Worm (Caenorhabditis elegans): ENCODE data around the gene ZK1321.4.

Gene ZK1321.4

ce11 chrII:9769797-9770520, 3.8 kb downstream of the ZK1321.4 start, which contains the start of gene aqp-10 (continued):
- TF ChIP-seq him-1 (tag; optimal IDR thresholded peaks at IDR 0.05) (no peak), lin-54 (GFP tag; optimal IDR thresholded peaks at IDR 0.05) (peak; percentile 37), K11D2.4 (GFP tag; IDR thresholded peaks at IDR 0.05) (no peak), cebp-1 (GFP tag; IDR thresholded peaks at IDR 0.05) (no peak), cebp-1 (tag; optimal IDR thresholded peaks at IDR 0.05) (peak; percentile 60), F39B2.1 (GFP tag; IDR thresholded peaks at IDR 0.05) (no peak), repo-1 (tag; optimal IDR thresholded peaks at IDR 0.05) (peak; percentile 67), B0336.3 (GFP tag; IDR thresholded peaks at IDR 0.05) (0 out of 2 replicates have a peak, but pooled peaks have one; percentile 30), snpc-4 (GFP tag; optimal IDR thresholded peaks at IDR 0.05) (no peak), snpc-4 (tag; optimal IDR thresholded peaks at IDR 0.05) (peak in 2 of 4 experiments; percentile 34 to 47), ztf-25 (GFP tag; IDR thresholded peaks at IDR 0.05) (no peak), mcd-1 (GFP tag; IDR thresholded peaks at IDR 0.05) (0 out of 2 replicates have a peak, but pooled peaks have one; percentile 26), dpff-1 (tag; optimal IDR thresholded peaks at IDR 0.05) (no peak), nhr-27 (tag; optimal IDR thresholded peaks at IDR 0.05) (no peak), cebp-2 (GFP tag; IDR thresholded peaks at IDR 0.05) (no peak), hsf-1 (GFP tag; IDR thresholded peaks at IDR 0.05) (no peak), nfyb-1 (GFP tag; IDR thresholded peaks at IDR 0.05) (0 out of 2 replicates have a peak, but pooled peaks have one; percentile 41), aptf-3 (GFP tag; IDR thresholded peaks at IDR 0.05) (no peak)

DNA sequence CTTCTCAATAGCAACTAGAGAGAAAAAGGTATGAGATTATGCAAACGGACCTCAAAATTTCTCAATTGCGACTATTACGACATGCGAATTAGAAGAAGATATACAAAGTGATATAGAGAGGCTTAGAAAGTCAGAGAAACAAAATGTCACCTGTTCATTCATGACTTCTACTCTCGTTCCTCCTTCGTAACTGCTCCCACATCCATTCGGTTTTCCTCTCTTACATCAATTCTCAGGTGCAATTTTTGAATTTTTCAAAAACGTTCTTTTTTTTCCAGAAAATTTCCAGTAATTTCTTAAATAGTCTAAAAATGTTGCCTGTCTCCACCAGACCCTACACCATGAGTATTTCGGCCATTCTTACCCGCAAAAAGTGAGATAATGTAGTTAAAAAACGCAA, 9.0 kb downstream of the ZK1321.4 start:
- no peak for TF ChIP-seq nfya-2 (GFP tag; IDR thresholded peaks at IDR 0.05)
- TF ChIP-seq rec-8 (tag; optimal IDR thresholded peaks at IDR 0.05) = no peak
- no peak for TF ChIP-seq sdz-38 (tag; optimal IDR thresholded peaks at IDR 0.05)
- TF ChIP-seq lin-54 (GFP tag; optimal IDR thresholded peaks at IDR 0.05) = no peak
- TF ChIP-seq B0261.1 (tag; optimal IDR thresholded peaks at IDR 0.05) = no peak
- no peak for TF ChIP-seq Y56A3A.18 (GFP tag; IDR thresholded peaks at IDR 0.05)
- no peak for TF ChIP-seq madf-8 (GFP tag; conservative IDR thresholded peaks at IDR 0.05)
- TF ChIP-seq F10E7.11 (tag; optimal IDR thresholded peaks at IDR 0.05) = no peak
- TF ChIP-seq snpc-3.4 (tag; optimal IDR thresholded peaks at IDR 0.05) = no peak
- no peak for TF ChIP-seq F57A8.1 (GFP tag; optimal IDR thresholded peaks at IDR 0.05)
- TF ChIP-seq zfh-2 (GFP tag; conservative IDR thresholded peaks at IDR 0.05) = no peak

DNA sequence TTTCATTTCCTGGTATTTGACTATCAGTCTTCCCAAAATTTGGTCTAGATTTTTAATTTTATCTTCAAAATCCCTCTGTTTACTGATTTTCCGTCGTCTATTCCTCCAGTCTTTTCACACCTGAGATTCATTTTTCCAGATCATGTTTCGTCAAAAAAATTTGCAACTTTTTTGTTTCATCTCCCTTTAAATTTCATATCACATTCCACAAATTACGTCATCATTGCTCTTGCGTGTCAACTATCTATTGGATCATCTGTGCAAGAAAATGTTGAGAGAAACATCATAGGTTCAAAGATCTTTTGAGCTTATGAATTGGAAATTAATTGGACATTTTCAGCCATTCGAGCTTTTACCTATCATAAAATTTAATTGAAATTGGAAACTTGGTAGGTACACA, 14.4 kb downstream of the ZK1321.4 start:
- no peak for TF ChIP-seq pha-4 (tag; optimal IDR thresholded peaks at IDR 0.05)
- no peak for TF ChIP-seq die-1 (tag; optimal IDR thresholded peaks at IDR 0.05)
- no peak for TF ChIP-seq let-526 (GFP tag; IDR thresholded peaks at IDR 0.05)
- no peak for TF ChIP-seq F22D6.2 (tag; optimal IDR thresholded peaks at IDR 0.05)
- no peak for TF ChIP-seq dpff-1 (tag; optimal IDR thresholded peaks at IDR 0.05)
- TF ChIP-seq hlh-12 (tag; optimal IDR thresholded peaks at IDR 0.05) = no peak
- no peak for TF ChIP-seq zfh-2 (GFP tag; conservative IDR thresholded peaks at IDR 0.05)
- no peak for TF ChIP-seq Y79H2A.3 (GFP tag; conservative IDR thresholded peaks at IDR 0.05)
- TF ChIP-seq xnd-1 (tag; optimal IDR thresholded peaks at IDR 0.05) = no peak
- no peak for TF ChIP-seq nfya-2 (GFP tag; IDR thresholded peaks at IDR 0.05)
- no peak for TF ChIP-seq madf-6 (GFP tag; IDR thresholded peaks at IDR 0.05)
